Worm (Caenorhabditis elegans) whole organism, L3 larva: ENCODE measurements around the gene T07D3.9.
"Not testable (repeated sequence)": the region's sequence is repeated elsewhere in the genome, so short reads cannot be mapped to it uniquely, and the experiment has no call there.

Source experiments
- R02D3.7 ChIP-seq: fragments of 150-350 bp; optimal IDR thresholded peaks from 2 replicates; lab custom pipeline; 2014; ENCODE audit warnings: missing biosample characterization, missing genetic modification characterization
- ZK546.5 ChIP-seq: sonication (generic microtip); optimal IDR thresholded peaks from 2 replicates; lab custom pipeline; 2017; ENCODE audit warnings: missing biosample characterization, missing genetic modification characterization
- aly-2 ChIP-seq: fragments of 150-350 bp; optimal IDR thresholded peaks from 2 replicates; lab custom pipeline; 2014; ENCODE audit warnings: missing biosample characterization, missing genetic modification characterization
- ama-1 ChIP-seq: fragments of 150-350 bp; optimal IDR thresholded peaks from 2 replicates; lab custom pipeline; 2018
- ceh-16 ChIP-seq: sonication (generic microtip); optimal IDR thresholded peaks from 2 replicates; lab custom pipeline; 2017; ENCODE audit warnings: missing biosample characterization, missing genetic modification characterization
- ceh-28 ChIP-seq: fragments of 150-350 bp; optimal IDR thresholded peaks from 2 replicates; lab custom pipeline; 2014; ENCODE audit warnings: missing biosample characterization, missing genetic modification reagents, missing genetic modification characterization
- ceh-82 ChIP-seq: fragments of 150-350 bp; optimal IDR thresholded peaks from 2 replicates; lab custom pipeline; 2014; ENCODE audit warnings: missing biosample characterization, missing genetic modification characterization
- ceh-9 ChIP-seq: sonication (generic microtip); optimal IDR thresholded peaks from 2 replicates; lab custom pipeline; 2018; ENCODE audit warnings: missing biosample characterization, missing genetic modification characterization
- daf-12 ChIP-seq: fragments of 150-350 bp; optimal IDR thresholded peaks from 2 replicates; lab custom pipeline; 2014; ENCODE audit warnings: missing biosample characterization, missing genetic modification reagents, missing genetic modification characterization
- egl-27 ChIP-seq: sonication (generic microtip); optimal IDR thresholded peaks from 4 replicates; lab custom pipeline; 2017; ENCODE audit warnings: missing biosample characterization, missing genetic modification reagents, missing genetic modification characterization
- egl-5 ChIP-seq: fragments of 150-350 bp; optimal IDR thresholded peaks from 2 replicates; lab custom pipeline; 2017; ENCODE audit warnings: missing biosample characterization, missing genetic modification reagents, missing genetic modification characterization, inconsistent platforms
- elt-2 ChIP-seq: sonication (generic microtip); optimal IDR thresholded peaks from 2 replicates; lab custom pipeline; 2016; ENCODE audit warnings: missing genetic modification reagents, mild to moderate bottlenecking, missing genetic modification characterization, missing compliant biosample characterization
- eor-1 ChIP-seq, 2 experiments: fragments of 150-350 bp; optimal IDR thresholded peaks; 2 replicates each; lab custom pipeline; 2014 to 2018; ENCODE audit warnings: missing biosample characterization in 2 of 2, missing genetic modification characterization in 2 of 2
- hmg-11 ChIP-seq: sonication (generic microtip); optimal IDR thresholded peaks from 2 replicates; lab custom pipeline; 2016; ENCODE audit warnings: missing genetic modification characterization, missing compliant biosample characterization
- jun-1 ChIP-seq: fragments of 150-350 bp; optimal IDR thresholded peaks from 2 replicates; lab custom pipeline; 2014; ENCODE audit warnings: missing biosample characterization, missing genetic modification reagents, missing genetic modification characterization
- lin-15B ChIP-seq: fragments of 150-350 bp; optimal IDR thresholded peaks from 2 replicates; lab custom pipeline; 2014; ENCODE audit warnings: missing biosample characterization, missing genetic modification characterization
- lin-39 ChIP-seq: fragments of 150-350 bp; optimal IDR thresholded peaks from 2 replicates; lab custom pipeline; 2018; ENCODE audit warnings: missing biosample characterization, missing genetic modification reagents, missing genetic modification characterization
- lsy-12 ChIP-seq: sonication (generic microtip); optimal IDR thresholded peaks from 2 replicates; lab custom pipeline; 2016; ENCODE audit warnings: mild to moderate bottlenecking, missing genetic modification characterization, missing compliant biosample characterization
- mdl-1 ChIP-seq: fragments of 150-350 bp; optimal IDR thresholded peaks from 2 replicates; lab custom pipeline; 2014; ENCODE audit warnings: missing biosample characterization, missing genetic modification characterization
- mml-1 ChIP-seq: fragments of 150-350 bp; sonication (generic microtip); optimal IDR thresholded peaks from 3 replicates; lab custom pipeline; 2014; ENCODE audit warnings: missing biosample characterization, missing genetic modification characterization
- nfya-1 ChIP-seq: sonication (generic microtip); optimal IDR thresholded peaks from 2 replicates; lab custom pipeline; 2017; ENCODE audit warnings: missing genetic modification characterization, mild to moderate bottlenecking, missing compliant biosample characterization, antibody characterized with exemption, moderate library complexity; ENCODE audit not compliant: insufficient read depth
- nhr-12 ChIP-seq: fragments of 150-350 bp; optimal IDR thresholded peaks from 2 replicates; lab custom pipeline; 2014; ENCODE audit warnings: missing biosample characterization, missing genetic modification characterization
- nhr-23 ChIP-seq: fragments of 150-350 bp; optimal IDR thresholded peaks from 2 replicates; lab custom pipeline; 2014; ENCODE audit warnings: missing biosample characterization, missing genetic modification reagents, missing genetic modification characterization
- nhr-237 ChIP-seq: fragments of 150-350 bp; optimal IDR thresholded peaks from 2 replicates; lab custom pipeline; 2014; ENCODE audit warnings: missing biosample characterization, missing genetic modification characterization
- nhr-28 ChIP-seq: fragments of 150-350 bp; optimal IDR thresholded peaks from 2 replicates; lab custom pipeline; 2014; ENCODE audit warnings: missing biosample characterization, missing genetic modification characterization
- nhr-67 ChIP-seq: fragments of 150-350 bp; optimal IDR thresholded peaks from 2 replicates; lab custom pipeline; 2014; ENCODE audit warnings: missing biosample characterization, missing genetic modification characterization
- nhr-76 ChIP-seq: fragments of 150-350 bp; sonication (generic microtip); optimal IDR thresholded peaks from 5 replicates; lab custom pipeline; 2014; ENCODE audit warnings: missing biosample characterization, missing genetic modification characterization
- nhr-77 ChIP-seq: fragments of 150-350 bp; optimal IDR thresholded peaks from 2 replicates; lab custom pipeline; 2014; ENCODE audit warnings: missing biosample characterization, missing genetic modification characterization
- pha-4 ChIP-seq: fragments of 150-350 bp; optimal IDR thresholded peaks from 2 replicates; lab custom pipeline; 2014; ENCODE audit warnings: missing biosample characterization, missing genetic modification reagents, missing genetic modification characterization
- pqm-1 ChIP-seq: fragments of 150-350 bp; optimal IDR thresholded peaks from 2 replicates; lab custom pipeline; 2017; ENCODE audit warnings: missing biosample characterization, missing genetic modification characterization, inconsistent platforms
- skn-1 ChIP-seq: fragments of 150-350 bp; optimal IDR thresholded peaks from 2 replicates; lab custom pipeline; 2014; ENCODE audit warnings: missing biosample characterization, missing genetic modification characterization
- tbx-2 ChIP-seq: sonication (generic microtip); optimal IDR thresholded peaks from 2 replicates; lab custom pipeline; 2016; ENCODE audit warnings: mild to moderate bottlenecking, missing genetic modification characterization, missing compliant biosample characterization
- unc-39 ChIP-seq: sonication (generic microtip); optimal IDR thresholded peaks from 4 replicates; lab custom pipeline; 2017; ENCODE audit warnings: missing biosample characterization, missing genetic modification characterization
- zag-1 ChIP-seq: fragments of 150-350 bp; optimal IDR thresholded peaks from 2 replicates; lab custom pipeline; 2014; ENCODE audit warnings: missing biosample characterization, missing genetic modification characterization

Gene T07D3.9

DNA sequence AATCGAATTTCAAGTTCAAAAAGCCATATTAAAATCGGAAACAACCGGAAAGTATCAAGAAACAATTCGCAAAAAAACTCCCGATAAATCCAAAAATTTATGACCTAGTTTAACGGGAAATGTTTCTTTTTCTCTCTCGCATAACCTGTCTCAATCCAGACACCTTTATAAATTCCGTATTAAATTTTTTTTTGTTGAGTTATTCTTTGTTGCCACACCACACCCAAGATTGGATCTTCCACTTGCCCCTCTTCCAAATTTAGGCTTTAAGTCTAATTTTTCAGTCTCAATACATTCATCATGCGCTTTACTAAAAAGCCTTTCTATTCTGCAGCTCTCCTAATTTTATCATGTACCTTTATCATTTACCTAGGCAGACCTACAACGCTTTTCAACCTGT is 37.8 kb upstream of the T07D3.9 start, which contains the start of gene R07C3.3:
R07C3.3 (plus strand) TSS at position 301 of the 400 bp plus-strand sequence.
- TF ChIP-seq ceh-28 (tag; lab: Kevin White, UChicago), result no peak
- no peak for TF ChIP-seq nhr-23 (tag; lab: Kevin White, UChicago)
- TF ChIP-seq ZK546.5 (tag; lab: Kevin White, UChicago), result no peak
- no peak for TF ChIP-seq R02D3.7 (tag; lab: Kevin White, UChicago)

ce11 chrII:937265-937664 is 36.6 kb upstream of the T07D3.9 start:
- no peak for TF ChIP-seq pqm-1 (tag; lab: Kevin White, UChicago)
- TF ChIP-seq R02D3.7 (tag; lab: Kevin White, UChicago), result no peak
- TF ChIP-seq unc-39 (tag; lab: Kevin White, UChicago), result no peak
- TF ChIP-seq ceh-9 (tag; lab: Kevin White, UChicago), result no peak
- no peak for TF ChIP-seq ceh-16 (tag; lab: Kevin White, UChicago)
- TF ChIP-seq hmg-11 (tag; lab: Kevin White, UChicago), result no peak
- no peak for TF ChIP-seq mml-1 (tag; lab: Kevin White, UChicago)
- no peak for TF ChIP-seq nhr-77 (tag; lab: Kevin White, UChicago)
- TF ChIP-seq lin-39 (tag; lab: Kevin White, UChicago), result no peak
- no peak for TF ChIP-seq lsy-12 (tag; lab: Kevin White, UChicago)
- no peak for TF ChIP-seq daf-12 (tag; lab: Kevin White, UChicago)
- TF ChIP-seq zag-1 (tag; lab: Kevin White, UChicago), result no peak
- no peak for TF ChIP-seq nhr-67 (tag; lab: Kevin White, UChicago)
- no peak for TF ChIP-seq aly-2 (tag; lab: Kevin White, UChicago)
- no peak for TF ChIP-seq nhr-237 (tag; lab: Kevin White, UChicago)
- TF ChIP-seq nhr-76 (tag; lab: Kevin White, UChicago), result no peak
- no peak for TF ChIP-seq lin-15B (tag; lab: Kevin White, UChicago)
- no peak for TF ChIP-seq nhr-12 (tag; lab: Kevin White, UChicago)

DNA sequence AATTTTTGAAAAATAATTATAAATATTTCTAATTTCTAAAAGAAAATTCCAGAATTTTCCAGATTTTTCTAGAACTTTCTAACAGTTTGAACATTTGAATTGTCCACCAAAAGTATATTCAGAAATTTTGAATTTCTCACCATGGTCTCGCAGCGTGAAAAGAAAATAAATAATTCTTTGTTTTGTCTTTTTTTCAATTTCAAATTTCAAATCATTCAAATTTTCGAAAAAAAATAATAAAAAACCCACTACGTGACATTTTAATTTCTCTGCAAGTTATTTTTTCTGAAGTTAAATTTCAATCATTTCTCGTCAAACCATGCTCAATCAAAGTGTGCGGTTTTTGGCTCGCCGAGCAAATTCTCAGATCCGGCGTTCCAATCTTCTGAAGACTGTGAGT is 32.0 kb upstream of the T07D3.9 start, which contains the start of gene acs-15:
acs-15 (plus strand) TSS at position 301 of the 400 bp plus-strand sequence.
- TF ChIP-seq egl-27, result no peak
- no peak for TF ChIP-seq daf-12 (tag; lab: Kevin White, UChicago)
- TF ChIP-seq aly-2 (tag; lab: Kevin White, UChicago), result no peak
- no peak for TF ChIP-seq elt-2 (tag; lab: Kevin White, UChicago)
- TF ChIP-seq skn-1 (tag; lab: Kevin White, UChicago), result no peak
- no peak for TF ChIP-seq ceh-82 (tag; lab: Kevin White, UChicago)
- TF ChIP-seq nhr-237 (tag; lab: Kevin White, UChicago), result no peak
- TF ChIP-seq ama-1 (lab: Kevin White, UChicago), result no peak
- TF ChIP-seq nfya-1 (tag; lab: Kevin White, UChicago), result no peak
- TF ChIP-seq pqm-1 (tag; lab: Kevin White, UChicago), result no peak
- TF ChIP-seq ZK546.5 (tag; lab: Kevin White, UChicago), result no peak
- TF ChIP-seq nhr-28, result no peak
- no peak for TF ChIP-seq nhr-77 (tag; lab: Kevin White, UChicago)
- no peak for TF ChIP-seq R02D3.7 (tag; lab: Kevin White, UChicago)
- TF ChIP-seq, all 47 proteins: peak for 0

- TF ChIP-seq daf-12, ceh-82, unc-39 (tag; lab: Kevin White, UChicago): not testable (repeated sequence)
Measured at ce11 chrII:930871-931270, 30.2 kb upstream of the T07D3.9 start, which contains the start of gene fbxc-34. Gene fbxc-34 (plus strand): TSS chrII:931171.

ce11 chrII:927331-927730 is 26.6 kb upstream of the T07D3.9 start, which contains the start of gene R07C3.13:
Gene R07C3.13 (minus strand): TSS chrII:927431.
- no peak for TF ChIP-seq elt-2 (tag; lab: Kevin White, UChicago)
- TF ChIP-seq egl-5 (tag; lab: Kevin White, UChicago), result no peak
- no peak for TF ChIP-seq nhr-28
- TF ChIP-seq unc-39 (tag; lab: Kevin White, UChicago), result no peak
- TF ChIP-seq pha-4 (tag; lab: Kevin White, UChicago), result no peak
- no peak for TF ChIP-seq lin-39 (tag; lab: Kevin White, UChicago)
- no peak for TF ChIP-seq hmg-11 (tag; lab: Kevin White, UChicago)
- no peak for TF ChIP-seq jun-1 (tag; lab: Kevin White, UChicago)
- no peak for TF ChIP-seq eor-1 (tag; optimal IDR thresholded peaks at IDR 0.05; lab: Kevin White, UChicago)
- TF ChIP-seq mdl-1 (tag; lab: Kevin White, UChicago), result no peak
- no peak for TF ChIP-seq mml-1 (tag; lab: Kevin White, UChicago)
- TF ChIP-seq aly-2 (tag; lab: Kevin White, UChicago), result no peak
- TF ChIP-seq ceh-9 (tag; lab: Kevin White, UChicago), result no peak
- no peak for TF ChIP-seq tbx-2 (tag; lab: Kevin White, UChicago)
- TF ChIP-seq, all 47 proteins: peak for 0
